Fruit fly (Drosophila melanogaster): Measurements from ENCODE around the gene CG43861.

DNA sequence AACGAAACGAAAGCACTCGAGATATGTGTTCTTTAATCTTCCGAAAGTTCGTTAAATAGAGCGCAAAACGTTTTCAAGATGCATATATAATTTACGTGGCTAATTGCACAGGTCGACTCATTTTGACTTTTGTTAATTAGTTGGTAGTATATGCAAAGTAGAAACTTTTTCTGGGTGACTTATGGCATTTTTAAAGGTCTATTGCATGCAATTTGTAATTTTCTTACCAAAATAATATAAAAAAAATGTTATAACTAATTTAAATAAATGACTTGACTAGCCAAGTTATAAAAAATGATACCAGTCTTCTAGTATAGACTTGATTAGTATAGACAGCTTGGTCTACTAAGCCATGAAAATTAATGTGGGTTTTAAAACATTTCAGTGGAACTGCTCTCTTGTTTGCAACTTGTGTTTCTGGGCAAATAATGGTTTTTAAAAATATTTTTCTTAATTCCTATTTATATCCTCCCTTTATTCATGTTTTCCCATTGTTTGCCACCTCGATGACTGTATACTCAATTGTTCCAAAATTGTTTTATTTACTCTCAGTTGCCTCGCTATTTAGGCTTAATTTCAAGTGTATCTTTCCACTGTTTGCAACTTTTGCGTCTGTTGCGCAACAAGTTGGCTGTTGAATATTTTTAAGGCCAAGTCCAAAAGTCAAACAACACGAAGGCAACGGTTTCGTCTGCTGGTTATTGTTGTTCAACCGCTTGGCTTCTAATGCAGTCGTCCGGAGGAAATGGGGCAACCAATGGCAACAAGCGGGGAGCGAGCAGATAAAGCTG is 29.0 kb downstream of the CG43861 start:
- TF ChIP-seq CG8478 (optimal IDR thresholded peaks at IDR 0.05) (no peak), pan (optimal IDR thresholded peaks at IDR 0.05) (no peak), usp (GFP tag; optimal IDR thresholded peaks at IDR 0.05) (no peak), psq (optimal IDR thresholded peaks at IDR 0.05) (no peak), EcR (GFP tag; optimal IDR thresholded peaks at IDR 0.05) (no peak), Dll (optimal IDR thresholded peaks at IDR 0.05) (no peak)
